Worm (Caenorhabditis elegans) whole organism, early embryonic: ENCODE measurements around the gene T07D4.2.

Experiments used
- B0310.2 ChIP-seq: sonication (generic microtip); optimal IDR thresholded peaks from 2 replicates; lab custom pipeline; 2016; ENCODE audit warnings: mild to moderate bottlenecking, missing genetic modification characterization, missing compliant biosample characterization
- F13C5.2 ChIP-seq: sonication (generic microtip); optimal IDR thresholded peaks from 2 replicates; lab custom pipeline; 2017; ENCODE audit warnings: mild to moderate bottlenecking, missing genetic modification characterization, inconsistent platforms, missing compliant biosample characterization
- aly-1 ChIP-seq: sonication (generic microtip); optimal IDR thresholded peaks from 2 replicates; lab custom pipeline; 2016; ENCODE audit warnings: missing genetic modification characterization, missing compliant biosample characterization
- ama-1 ChIP-seq: fragments of 150-350 bp; optimal IDR thresholded peaks from 2 replicates; lab custom pipeline; 2014
- ceh-13 ChIP-seq: fragments of 200-800 bp; sonication (Bioruptor generic); optimal IDR thresholded peaks from 2 replicates; lab custom pipeline; 2018; ENCODE audit warnings: mild to moderate bottlenecking, missing genetic modification characterization, missing compliant biosample characterization
- ceh-36 ChIP-seq: sonication (generic microtip); optimal IDR thresholded peaks from 2 replicates; lab custom pipeline; 2016; ENCODE audit warnings: missing genetic modification characterization, inconsistent platforms, missing compliant biosample characterization
- ets-7 ChIP-seq: sonication (generic microtip); optimal IDR thresholded peaks from 2 replicates; lab custom pipeline; 2016; ENCODE audit warnings: missing genotype, missing genetic modification characterization, missing compliant biosample characterization
- flt-1 ChIP-seq: fragments of 200-800 bp; sonication (Bioruptor generic); IDR thresholded peaks from 2 replicates; pipeline ENCODE4 v1.3.6; 2022; ENCODE audit warnings: missing genetic modification characterization, missing compliant biosample characterization
- hmbx-1 ChIP-seq: sonication (generic microtip); optimal IDR thresholded peaks from 2 replicates; lab custom pipeline; 2016; ENCODE audit warnings: mild to moderate bottlenecking, missing genetic modification characterization, missing compliant biosample characterization
- hmg-4 ChIP-seq: fragments of 200-800 bp; sonication (Bioruptor generic); optimal IDR thresholded peaks from 2 replicates; lab custom pipeline; 2018; ENCODE audit warnings: mild to moderate bottlenecking, missing genetic modification characterization, missing compliant biosample characterization
- hnd-1 ChIP-seq: sonication (generic microtip); optimal IDR thresholded peaks from 2 replicates; lab custom pipeline; 2016; ENCODE audit warnings: missing genetic modification characterization, missing compliant biosample characterization
- pes-1 ChIP-seq: fragments of 200-800 bp; sonication (Bioruptor generic); IDR thresholded peaks from 2 replicates; pipeline ENCODE4 v1.3.6; 2022; ENCODE audit warnings: missing genetic modification reagents, missing genetic modification characterization, missing compliant biosample characterization
- scrt-1 ChIP-seq: fragments of 200-800 bp; sonication (Bioruptor generic); IDR thresholded peaks from 2 replicates; pipeline ENCODE4 v1.3.6; 2022; ENCODE audit warnings: missing genetic modification characterization, missing compliant biosample characterization
- sea-1 ChIP-seq: fragments of 200-800 bp; sonication (Bioruptor generic); conservative IDR thresholded peaks from 2 replicates; pipeline ENCODE4 v1.3.6; 2022; ENCODE audit warnings: missing genetic modification characterization, missing compliant biosample characterization
- tbx-11 ChIP-seq: fragments of 200-800 bp; sonication (Bioruptor generic); IDR thresholded peaks from 2 replicates; pipeline ENCODE4 v1.3.6; 2022; ENCODE audit warnings: missing genetic modification characterization, missing compliant biosample characterization
- tbx-37 ChIP-seq: fragments of 200-800 bp; sonication (Bioruptor generic); conservative IDR thresholded peaks from 2 replicates; pipeline ENCODE4 v1.3.6; 2022; ENCODE audit warnings: missing genetic modification reagents, missing genetic modification characterization, missing compliant biosample characterization
- tra-4 ChIP-seq: sonication (generic microtip); optimal IDR thresholded peaks from 2 replicates; lab custom pipeline; 2017; ENCODE audit warnings: missing genetic modification characterization, missing compliant biosample characterization

Gene T07D4.2

ce11 chrII:8895895-8896294, 22.2 kb upstream of the T07D4.2 start:
- no peak for TF ChIP-seq hnd-1 (tag; lab: Kevin White, UChicago)
- no peak for TF ChIP-seq ceh-13 (GFP tag; lab: Kevin White, UChicago)
- TF ChIP-seq flt-1 (GFP tag; lab: Robert Waterston, UW), result no peak
- TF ChIP-seq ets-7 (tag; lab: Kevin White, UChicago), result no peak
- TF ChIP-seq tbx-37 (GFP tag; lab: Robert Waterston, UW), result no peak
- no peak for TF ChIP-seq ama-1 (lab: Kevin White, UChicago)
- no peak for TF ChIP-seq hmbx-1 (tag; lab: Kevin White, UChicago)
- TF ChIP-seq scrt-1, result no peak
- TF ChIP-seq ceh-36 (tag; lab: Kevin White, UChicago), result no peak
- TF ChIP-seq aly-1, result no peak
- TF ChIP-seq pes-1 (GFP tag; lab: Robert Waterston, UW), result no peak
- TF ChIP-seq tra-4 (tag; lab: Kevin White, UChicago), result no peak
- no peak for TF ChIP-seq sea-1
- no peak for TF ChIP-seq B0310.2 (tag; lab: Kevin White, UChicago)
- no peak for TF ChIP-seq tbx-11 (GFP tag; lab: Robert Waterston, UW)
- no peak for TF ChIP-seq F13C5.2 (tag; lab: Kevin White, UChicago)
- TF ChIP-seq hmg-4, result no peak

DNA sequence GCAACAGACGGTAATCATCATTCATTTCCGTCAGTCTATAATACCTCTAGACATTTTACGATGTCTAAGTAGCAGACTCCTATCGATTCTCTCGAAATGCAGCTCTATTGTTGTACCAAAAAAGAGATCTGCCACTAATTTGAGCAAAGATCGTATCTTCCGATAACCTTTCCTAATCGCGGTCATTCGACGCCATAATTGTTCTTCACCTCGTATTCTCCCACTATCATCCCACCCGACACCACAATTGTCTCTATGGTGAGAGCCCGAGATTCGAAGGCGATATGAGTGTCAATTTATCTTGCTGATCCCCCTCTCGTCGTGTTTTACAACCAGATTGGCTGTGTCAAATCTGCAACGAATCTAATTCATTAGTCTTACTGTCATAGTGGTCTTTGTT, 21.7 kb upstream of the T07D4.2 start:
- no peak for TF ChIP-seq hnd-1 (tag; lab: Kevin White, UChicago)
- no peak for TF ChIP-seq sea-1
- TF ChIP-seq hmbx-1 (tag; lab: Kevin White, UChicago), result no peak
- no peak for TF ChIP-seq ets-7 (tag; lab: Kevin White, UChicago)
- TF ChIP-seq aly-1, result no peak
- TF ChIP-seq tbx-37 (GFP tag; lab: Robert Waterston, UW), result no peak
- no peak for TF ChIP-seq tra-4 (tag; lab: Kevin White, UChicago)
- no peak for TF ChIP-seq F13C5.2 (tag; lab: Kevin White, UChicago)
- TF ChIP-seq tbx-11 (GFP tag; lab: Robert Waterston, UW), result no peak

ce11 chrII:8891606-8892005, 17.9 kb upstream of the T07D4.2 start:
- TF ChIP-seq F13C5.2 (tag; lab: Kevin White, UChicago), result no peak
- TF ChIP-seq sea-1, result no peak
- TF ChIP-seq scrt-1, result no peak
- no peak for TF ChIP-seq hmbx-1 (tag; lab: Kevin White, UChicago)

DNA sequence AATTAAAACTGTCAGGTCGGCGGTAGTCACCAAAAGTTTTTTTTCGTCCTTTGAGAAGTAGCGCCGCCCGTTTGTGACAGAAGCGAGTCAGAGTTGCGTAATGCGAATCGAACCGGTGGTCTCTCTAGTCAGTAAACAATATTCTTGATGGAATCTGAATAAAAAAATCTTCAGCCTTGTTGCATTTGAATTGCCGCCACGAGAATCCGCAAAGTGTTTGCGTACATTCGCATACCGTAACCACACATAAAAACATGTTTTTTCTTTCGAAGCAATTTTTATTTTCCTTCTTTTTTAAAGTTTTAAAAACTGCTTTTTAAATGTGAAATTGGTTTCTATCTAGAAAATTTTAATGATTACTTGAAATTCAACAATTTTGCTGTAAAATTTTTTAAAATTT, 17.3 kb upstream of the T07D4.2 start:
- TF ChIP-seq scrt-1, result no peak
- no peak for TF ChIP-seq hmbx-1 (tag; lab: Kevin White, UChicago)
- TF ChIP-seq tra-4 (tag; lab: Kevin White, UChicago), result no peak
- no peak for TF ChIP-seq ets-7 (tag; lab: Kevin White, UChicago)
- no peak for TF ChIP-seq ceh-36 (tag; lab: Kevin White, UChicago)
- TF ChIP-seq B0310.2 (tag; lab: Kevin White, UChicago), result no peak
- TF ChIP-seq hnd-1 (tag; lab: Kevin White, UChicago), result no peak
- TF ChIP-seq aly-1, result no peak
- no peak for TF ChIP-seq tbx-11 (GFP tag; lab: Robert Waterston, UW)
- no peak for TF ChIP-seq hmg-4
- no peak for TF ChIP-seq sea-1
- TF ChIP-seq F13C5.2 (tag; lab: Kevin White, UChicago), result no peak
- TF ChIP-seq flt-1 (GFP tag; lab: Robert Waterston, UW), result no peak
- TF ChIP-seq ama-1 (lab: Kevin White, UChicago), result no peak

ce11 chrII:8890530-8890929, 16.8 kb upstream of the T07D4.2 start:
- TF ChIP-seq hmg-4 (no peak), ceh-13 (GFP tag; lab: Kevin White, UChicago) (no peak), aly-1 (no peak), hmbx-1 (tag; lab: Kevin White, UChicago) (no peak), ama-1 (lab: Kevin White, UChicago) (no peak), F13C5.2 (tag; lab: Kevin White, UChicago) (no peak), B0310.2 (tag; lab: Kevin White, UChicago) (no peak), ceh-36 (tag; lab: Kevin White, UChicago) (no peak), ets-7 (tag; lab: Kevin White, UChicago) (no peak)

DNA sequence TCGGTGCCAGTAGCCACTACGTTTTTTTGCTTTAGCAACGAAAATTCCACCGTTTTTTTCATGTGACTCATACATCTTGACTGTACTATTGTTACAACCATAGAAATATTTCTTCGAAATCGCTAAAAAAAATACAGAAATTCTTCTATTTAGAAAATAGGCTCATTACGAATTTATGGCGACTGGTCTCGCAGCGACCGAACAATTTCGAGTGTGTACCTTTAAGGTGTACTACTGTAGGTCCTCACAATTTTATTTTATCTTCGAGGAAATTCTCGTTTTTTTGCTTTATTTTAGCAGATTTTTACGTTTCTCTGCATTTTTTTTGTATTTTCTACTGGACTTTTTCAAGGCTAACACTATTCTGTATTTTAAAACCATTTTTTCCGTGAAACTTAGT, 16.3 kb upstream of the T07D4.2 start:
- TF ChIP-seq aly-1 (no peak), ceh-13 (GFP tag; lab: Kevin White, UChicago) (no peak), scrt-1 (no peak), B0310.2 (tag; lab: Kevin White, UChicago) (no peak), pes-1 (GFP tag; lab: Robert Waterston, UW) (no peak), hmg-4 (no peak), ceh-36 (tag; lab: Kevin White, UChicago) (no peak)

DNA sequence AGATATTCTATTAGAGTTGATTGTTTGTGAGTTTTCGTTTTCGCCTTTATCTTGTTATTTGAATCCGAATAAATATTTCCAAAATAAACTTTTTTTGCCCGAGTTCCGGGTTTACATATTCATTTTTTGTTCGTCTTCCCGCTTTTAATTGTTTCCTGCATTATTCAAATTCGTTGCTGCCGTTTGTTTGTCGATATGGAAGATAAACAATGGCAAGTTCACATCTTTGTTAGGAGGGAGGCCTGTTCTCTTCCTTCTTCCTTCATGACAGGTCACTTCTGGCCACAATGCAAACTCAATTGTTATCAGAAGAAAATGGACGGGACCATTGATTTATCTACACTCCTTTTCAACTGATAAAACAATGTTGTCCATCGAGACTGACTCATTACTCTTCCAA, 15.8 kb upstream of the T07D4.2 start:
- no peak for TF ChIP-seq pes-1 (GFP tag; lab: Robert Waterston, UW)
- TF ChIP-seq aly-1, result no peak
- no peak for TF ChIP-seq hmg-4
- no peak for TF ChIP-seq scrt-1
- no peak for TF ChIP-seq ets-7 (tag; lab: Kevin White, UChicago)
- TF ChIP-seq ama-1 (lab: Kevin White, UChicago), result no peak
- TF ChIP-seq ceh-13 (GFP tag; lab: Kevin White, UChicago), result no peak
- no peak for TF ChIP-seq tbx-11 (GFP tag; lab: Robert Waterston, UW)
- TF ChIP-seq tra-4 (tag; lab: Kevin White, UChicago), result no peak
- TF ChIP-seq hmbx-1 (tag; lab: Kevin White, UChicago), result no peak
- no peak for TF ChIP-seq sea-1
- no peak for TF ChIP-seq B0310.2 (tag; lab: Kevin White, UChicago)
- no peak for TF ChIP-seq tbx-37 (GFP tag; lab: Robert Waterston, UW)
